Fruit fly (Drosophila melanogaster): Measurements from ENCODE around the gene Mkrn1.

Gene Mkrn1

dm6 chr3L:21496865-21497634 lies 36.5 kb downstream of the Mkrn1 start, which contains the start of gene Hr78 (continued):
- TF ChIP-seq CG15479 (GFP tag; optimal IDR thresholded peaks at IDR 0.05) (peak; percentile 32), CG3726 (GFP tag; IDR thresholded peaks at IDR 0.05) (no peak), Ada2b (GFP tag; IDR thresholded peaks at IDR 0.05) (peak; percentile 63), CG9876 (GFP tag; optimal IDR thresholded peaks at IDR 0.05) (no peak), D19B (GFP tag; optimal IDR thresholded peaks at IDR 0.05) (peak; percentile 69), luna (GFP tag; optimal IDR thresholded peaks at IDR 0.05) (no peak), CG3995 (GFP tag; optimal IDR thresholded peaks at IDR 0.05) (peak; percentile 70), Aef1 (GFP tag; IDR thresholded peaks at IDR 0.05) (peak; percentile 42; the same call in 1 of the 3 replicates), hbn (GFP tag; IDR thresholded peaks at IDR 0.05; ENCODE audit: partially characterized antibody) (no peak), CG18011 (GFP tag; optimal IDR thresholded peaks at IDR 0.05) (peak; percentile 54), tap (tag; optimal IDR thresholded peaks at IDR 0.05) (peak; percentile 69), dmrt99B (tag; optimal IDR thresholded peaks at IDR 0.05) (peak; percentile 90), HLH3B (GFP tag; IDR thresholded peaks at IDR 0.05) (peak; percentile 55; the same call in 1 of the 2 replicates), BEAF-32 (GFP tag; optimal IDR thresholded peaks at IDR 0.05) (peak; percentile 29), HHEX (GFP tag; optimal IDR thresholded peaks at IDR 0.05) (peak; percentile 81), zen (tag; optimal IDR thresholded peaks at IDR 0.05) (peak; percentile 65), nmo (GFP tag; optimal IDR thresholded peaks at IDR 0.05) (peak; percentile 84), Sry-β (GFP tag; optimal IDR thresholded peaks at IDR 0.05) (no peak), CG15269 (tag; optimal IDR thresholded peaks at IDR 0.05) (peak; percentile 90), CG15073 (GFP tag; optimal IDR thresholded peaks at IDR 0.05) (no peak), pzg (GFP tag; optimal IDR thresholded peaks at IDR 0.05) (peak; percentile 63), vvl (GFP tag; IDR thresholded peaks at IDR 0.05) (peak; percentile 88), Spps (tag; optimal IDR thresholded peaks at IDR 0.05) (peak; percentile 59), Optix (GFP tag; IDR thresholded peaks at IDR 0.05) (peak; percentile 43; the same call in 1 of the 3 replicates), Atf3 (GFP tag; optimal IDR thresholded peaks at IDR 0.05) (no peak), schlank (tag; optimal IDR thresholded peaks at IDR 0.05) (no peak), org-1 (GFP tag; optimal IDR thresholded peaks at IDR 0.05) (peak; percentile 64), maf-S (GFP tag; optimal IDR thresholded peaks at IDR 0.05) (no peak), CG14441 (GFP tag; IDR thresholded peaks at IDR 0.05) (no peak; the same call in 1 of the 2 replicates), Dek (tag; optimal IDR thresholded peaks at IDR 0.05) (peak; percentile 73), bab2 (GFP tag; optimal IDR thresholded peaks at IDR 0.05) (no peak), CG14860 (GFP tag; IDR thresholded peaks at IDR 0.05; ENCODE audit: partially characterized antibody) (no peak), CG11504 (tag; optimal IDR thresholded peaks at IDR 0.05) (no peak), CG4404 (GFP tag; IDR thresholded peaks at IDR 0.05) (peak; percentile 24; the same call in 1 of the 2 replicates), CG4617 (GFP tag; optimal IDR thresholded peaks at IDR 0.05; ENCODE audit: borderline replicate concordance) (peak; percentile 75), ac (GFP tag; optimal IDR thresholded peaks at IDR 0.05) (peak; percentile 43), pan (optimal IDR thresholded peaks at IDR 0.05) (no peak), pan (GFP tag; optimal IDR thresholded peaks at IDR 0.05 in 1 of 2, IDR thresholded peaks at IDR 0.05 in 1 of 2) (peak in 1 of 2 experiments; percentile 62), Elba2 (GFP tag; optimal IDR thresholded peaks at IDR 0.05) (peak; percentile 85), al (GFP tag; IDR thresholded peaks at IDR 0.05) (peak; percentile 58; the same call in 1 of the 2 replicates), CG3847 (GFP tag; IDR thresholded peaks at IDR 0.05) (peak; percentile 40; the same call in 1 of the 2 replicates), CG12299 (tag; optimal IDR thresholded peaks at IDR 0.05) (peak; percentile 71), CG31388 (GFP tag; optimal IDR thresholded peaks at IDR 0.05) (peak; percentile 14), Hr78 (GFP tag; optimal IDR thresholded peaks at IDR 0.05) (peak in 1 of 2 experiments; percentile 95), sens-2 (GFP tag; IDR thresholded peaks at IDR 0.05) (peak; percentile 6; the same call in 1 of the 2 replicates), CG6175 (GFP tag; IDR thresholded peaks at IDR 0.05) (no peak), sqz (GFP tag; optimal IDR thresholded peaks at IDR 0.05) (no peak), CG1832 (GFP tag; optimal IDR thresholded peaks at IDR 0.05) (no peak)

Data from whole organism, embryonic.